Fruit fly (Drosophila melanogaster): Measurements from ENCODE around the gene Tsp3A.

Gene Tsp3A

DNA sequence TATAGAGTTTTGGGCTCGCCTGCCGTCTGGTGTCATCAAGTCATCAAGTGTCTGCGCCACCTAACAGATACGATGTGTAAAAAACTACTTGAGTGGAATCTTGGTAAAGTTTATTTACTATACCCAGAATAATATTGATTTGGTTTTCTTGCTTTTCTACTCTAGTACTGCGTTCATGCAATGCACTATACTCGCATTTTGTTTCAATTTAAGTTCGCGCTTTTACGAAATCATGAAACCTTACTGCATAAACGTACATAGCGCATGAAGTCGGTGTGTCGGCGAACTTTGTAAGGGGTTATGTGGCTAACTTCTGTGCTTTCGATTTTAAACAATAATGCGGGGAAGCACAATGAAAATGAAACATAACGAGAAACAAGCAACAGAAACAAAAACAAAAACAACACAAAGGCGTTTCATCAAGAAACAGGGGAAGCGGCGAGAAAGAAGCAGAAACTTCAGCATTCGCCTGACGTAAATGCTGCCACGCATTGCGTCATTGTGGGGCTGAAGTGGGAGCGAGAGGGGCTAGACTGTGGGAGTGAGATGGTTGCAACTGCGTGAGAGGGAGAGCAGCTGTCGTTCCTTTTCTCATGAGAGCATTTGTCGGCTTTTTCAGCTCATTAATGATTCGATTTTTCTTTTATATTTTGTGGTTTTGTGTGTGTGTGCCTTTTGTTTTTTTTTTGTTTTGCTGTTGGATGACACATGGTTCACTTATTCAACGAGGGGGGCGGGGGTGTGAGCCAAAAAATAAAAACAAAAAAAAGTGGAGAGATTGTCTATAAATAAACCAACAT is 32.8 kb upstream of the Tsp3A start:
- TF ChIP-seq sd (tag; optimal IDR thresholded peaks at IDR 0.05) (peak; percentile 95), Deaf1 (tag; optimal IDR thresholded peaks at IDR 0.05) (peak; percentile 22), row (GFP tag; IDR thresholded peaks at IDR 0.05) (no peak), CG15601 (tag; optimal IDR thresholded peaks at IDR 0.05) (no peak), CG8281 (tag; optimal IDR thresholded peaks at IDR 0.05) (no peak), kay (GFP tag; optimal IDR thresholded peaks at IDR 0.05) (peak; percentile 81), CG34224 (GFP tag; IDR thresholded peaks at IDR 0.05; ENCODE audit: partially characterized antibody) (peak; percentile 41; the same call in 1 of the 3 replicates), nau (GFP tag; optimal IDR thresholded peaks at IDR 0.05) (peak; percentile 19), slbo (GFP tag; IDR thresholded peaks at IDR 0.05) (peak; percentile 44; the same call in 1 of the 2 replicates), CG4707 (GFP tag; optimal IDR thresholded peaks at IDR 0.05) (no peak), CG17385 (GFP tag; optimal IDR thresholded peaks at IDR 0.05) (peak; percentile 85), CG10565 (GFP tag; optimal IDR thresholded peaks at IDR 0.05) (no peak), z (GFP tag; IDR thresholded peaks at IDR 0.05) (peak; percentile 51; the same call in 1 of the 3 replicates), Tbp (GFP tag; optimal IDR thresholded peaks at IDR 0.05) (no peak), CG7372 (GFP tag; IDR thresholded peaks at IDR 0.05) (no peak), CG18011 (GFP tag; optimal IDR thresholded peaks at IDR 0.05) (no peak), Blimp-1 (GFP tag; optimal IDR thresholded peaks at IDR 0.05) (peak; percentile 62), CG13287 (GFP tag; IDR thresholded peaks at IDR 0.05; ENCODE audit: partially characterized antibody) (peak; percentile 41; the same call in 1 of the 2 replicates), jumu (GFP tag; optimal IDR thresholded peaks at IDR 0.05) (no peak), run (tag; optimal IDR thresholded peaks at IDR 0.05) (peak; percentile 49), Hr51 (GFP tag; optimal IDR thresholded peaks at IDR 0.05) (peak in 1 of 2 experiments; percentile 19), CG6175 (GFP tag; IDR thresholded peaks at IDR 0.05) (peak; percentile 84; the same call in 2 of the 3 replicates), CG17361 (GFP tag; IDR thresholded peaks at IDR 0.05) (0 out of 3 replicates have a peak, but pooled peaks have one; percentile 13), crol (GFP tag; IDR thresholded peaks at IDR 0.05) (peak; percentile 73; the same call in 1 of the 2 replicates), lbe (GFP tag; optimal IDR thresholded peaks at IDR 0.05) (no peak), Hr78 (GFP tag; optimal IDR thresholded peaks at IDR 0.05) (peak in 1 of 2 experiments; percentile 46), CG3281 (GFP tag; optimal IDR thresholded peaks at IDR 0.05) (no peak), CG3838 (GFP tag; optimal IDR thresholded peaks at IDR 0.05) (peak; percentile 74), HLH54F (GFP tag; optimal IDR thresholded peaks at IDR 0.05) (no peak), CG10274 (GFP tag; optimal IDR thresholded peaks at IDR 0.05) (no peak), CG1832 (GFP tag; optimal IDR thresholded peaks at IDR 0.05) (peak; percentile 85), Adf1 (GFP tag; IDR thresholded peaks at IDR 0.05) (peak; percentile 63), CG12769 (tag; optimal IDR thresholded peaks at IDR 0.05) (peak; percentile 55), CG10321 (GFP tag; IDR thresholded peaks at IDR 0.05) (0 out of 2 replicates have a peak, but pooled peaks have one; percentile 56), Gug (GFP tag; IDR thresholded peaks at IDR 0.05) (no peak), sqz (GFP tag; optimal IDR thresholded peaks at IDR 0.05) (peak; percentile 75), eve (GFP tag; optimal IDR thresholded peaks at IDR 0.05) (peak in 1 of 2 experiments; percentile 52), bbx (GFP tag; IDR thresholded peaks at IDR 0.05; ENCODE audit: partially characterized antibody) (peak; percentile 33; the same call in 1 of the 2 replicates), Atf3 (GFP tag; optimal IDR thresholded peaks at IDR 0.05) (peak; percentile 36), Pdp1 (GFP tag; optimal IDR thresholded peaks at IDR 0.05) (peak in 1 of 2 experiments; percentile 100), Myb (GFP tag; optimal IDR thresholded peaks at IDR 0.05) (no peak), CG4360 (GFP tag; IDR thresholded peaks at IDR 0.05) (peak; percentile 37; the same call in 1 of the 2 replicates), Antp (GFP tag; optimal IDR thresholded peaks at IDR 0.05) (no peak), CG6272 (GFP tag; IDR thresholded peaks at IDR 0.05) (no peak), Chrac-16 (GFP tag; optimal IDR thresholded peaks at IDR 0.05) (no peak), D (optimal IDR thresholded peaks at IDR 0.05) (no peak), D (GFP tag; optimal IDR thresholded peaks at IDR 0.05) (no peak), pfk (GFP tag; optimal IDR thresholded peaks at IDR 0.05) (peak; percentile 84)
